Worm (Caenorhabditis elegans): ENCODE results near the gene B0272.3.

DNA sequence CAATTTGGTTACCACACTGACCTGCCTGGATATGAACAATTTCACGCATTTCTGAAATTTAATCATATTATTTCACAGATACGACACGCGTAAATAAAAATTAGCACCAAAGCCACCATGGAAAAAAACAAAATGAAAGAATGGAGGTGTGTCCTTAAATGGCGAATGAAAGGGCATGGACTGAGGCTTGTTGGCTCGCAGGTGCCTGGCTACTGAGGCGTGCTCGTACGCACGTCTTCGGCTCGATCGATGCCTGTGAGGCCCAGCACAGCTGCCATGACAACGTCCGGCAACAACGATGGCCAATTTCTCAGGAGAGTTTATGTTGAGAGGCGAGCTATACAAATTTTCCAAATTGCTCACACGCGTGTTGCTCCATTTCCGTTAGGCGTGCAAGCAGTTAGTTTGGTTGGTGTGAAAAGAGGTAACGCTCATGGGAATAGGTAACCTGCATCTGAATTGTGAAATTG lies 5.6 kb downstream of the B0272.3 start, which contains the start of gene tbb-4:
- no peak for TF ChIP-seq him-1 (tag; optimal IDR thresholded peaks at IDR 0.05)
- no peak for TF ChIP-seq dao-5 (tag; optimal IDR thresholded peaks at IDR 0.05)
- TF ChIP-seq W03F9.2 (tag; optimal IDR thresholded peaks at IDR 0.05) = no peak
